Fruit fly (Drosophila melanogaster): ENCODE results near the gene CG14563.
A peak's percentile ranks its signal among the peaks of the same experiment; 100 is the strongest.

CG14563 gene

dm6 chr3L:21839720-21840641, 2.2 kb downstream of the CG14563 start (continued):
- TF ChIP-seq Fer3 (tag; optimal IDR thresholded peaks at IDR 0.05) (peak; percentile 90), D (optimal IDR thresholded peaks at IDR 0.05) (no peak), D (GFP tag; optimal IDR thresholded peaks at IDR 0.05) (peak; percentile 93), salm (tag; optimal IDR thresholded peaks at IDR 0.05) (peak; percentile 90), CG6765 (GFP tag; optimal IDR thresholded peaks at IDR 0.05) (peak; percentile 89), lbe (GFP tag; optimal IDR thresholded peaks at IDR 0.05) (peak; percentile 90), CG7928 (GFP tag; optimal IDR thresholded peaks at IDR 0.05) (peak; percentile 72), Abd-B (GFP tag; optimal IDR thresholded peaks at IDR 0.05) (peak; percentile 93), shn (GFP tag; optimal IDR thresholded peaks at IDR 0.05) (peak; percentile 90), CG18476 (GFP tag; optimal IDR thresholded peaks at IDR 0.05) (peak; percentile 93), CG9437 (GFP tag; optimal IDR thresholded peaks at IDR 0.05) (peak; percentile 92), CG18262 (tag; optimal IDR thresholded peaks at IDR 0.05) (peak; percentile 96), twi (tag; optimal IDR thresholded peaks at IDR 0.05) (peak; percentile 78), Atf3 (GFP tag; optimal IDR thresholded peaks at IDR 0.05) (peak; percentile 88), CG3163 (GFP tag; optimal IDR thresholded peaks at IDR 0.05) (peak; percentile 57), cad (GFP tag; optimal IDR thresholded peaks at IDR 0.05) (no peak), wor (GFP tag; IDR thresholded peaks at IDR 0.05) (peak; percentile 85), CG9876 (GFP tag; optimal IDR thresholded peaks at IDR 0.05) (peak; percentile 78), Poxn (GFP tag; IDR thresholded peaks at IDR 0.05) (peak; percentile 42; the same call in 1 of the 2 replicates), Blimp-1 (GFP tag; optimal IDR thresholded peaks at IDR 0.05) (peak; percentile 91), org-1 (GFP tag; optimal IDR thresholded peaks at IDR 0.05) (peak; percentile 94), corto (GFP tag; optimal IDR thresholded peaks at IDR 0.05) (peak; percentile 86), emc (GFP tag; optimal IDR thresholded peaks at IDR 0.05) (peak; percentile 73), sens-2 (GFP tag; IDR thresholded peaks at IDR 0.05) (peak; percentile 52; the same call in 1 of the 2 replicates), Bdp1 (GFP tag; optimal IDR thresholded peaks at IDR 0.05) (peak; percentile 80), CG30020 (tag; optimal IDR thresholded peaks at IDR 0.05) (peak; percentile 73), Usf (GFP tag; optimal IDR thresholded peaks at IDR 0.05) (peak; percentile 84), fd64A (GFP tag; optimal IDR thresholded peaks at IDR 0.05) (peak; percentile 82), CG1603 (tag; optimal IDR thresholded peaks at IDR 0.05) (peak; percentile 91), mirr (GFP tag; optimal IDR thresholded peaks at IDR 0.05) (peak; percentile 61), trh (GFP tag; optimal IDR thresholded peaks at IDR 0.05) (peak; percentile 85), CG1832 (GFP tag; optimal IDR thresholded peaks at IDR 0.05) (no peak), CG11398 (GFP tag; optimal IDR thresholded peaks at IDR 0.05) (peak; percentile 88), Lhr (GFP tag; optimal IDR thresholded peaks at IDR 0.05) (peak; percentile 63), dysf (GFP tag; IDR thresholded peaks at IDR 0.05) (peak; percentile 95), CG17612 (GFP tag; IDR thresholded peaks at IDR 0.05) (peak; percentile 85), E2f2 (GFP tag; IDR thresholded peaks at IDR 0.05) (peak; percentile 74), sr (GFP tag; IDR thresholded peaks at IDR 0.05) (peak; percentile 79; the same call in 2 of the 3 replicates), CG32772 (GFP tag; IDR thresholded peaks at IDR 0.05) (peak; percentile 91), schlank (tag; optimal IDR thresholded peaks at IDR 0.05) (peak; percentile 73), HLH54F (GFP tag; optimal IDR thresholded peaks at IDR 0.05) (peak; percentile 92), CG7372 (GFP tag; IDR thresholded peaks at IDR 0.05) (peak; percentile 89), Dip2 (GFP tag; IDR thresholded peaks at IDR 0.05) (peak; percentile 66; the same call in 1 of the 2 replicates), CG8924 (tag; optimal IDR thresholded peaks at IDR 0.05) (peak; percentile 94), NC2β (GFP tag; optimal IDR thresholded peaks at IDR 0.05) (peak; percentile 90), repo (GFP tag; optimal IDR thresholded peaks at IDR 0.05) (peak; percentile 85), CG11560 (tag; IDR thresholded peaks at IDR 0.05) (peak; percentile 86), ab (GFP tag; optimal IDR thresholded peaks at IDR 0.05) (peak; percentile 90), PHDP (tag; optimal IDR thresholded peaks at IDR 0.05) (peak; percentile 91)

All from whole organism, embryonic.